Worm (Caenorhabditis elegans): ENCODE data around the gene rei-2.

rei-2 gene

DNA sequence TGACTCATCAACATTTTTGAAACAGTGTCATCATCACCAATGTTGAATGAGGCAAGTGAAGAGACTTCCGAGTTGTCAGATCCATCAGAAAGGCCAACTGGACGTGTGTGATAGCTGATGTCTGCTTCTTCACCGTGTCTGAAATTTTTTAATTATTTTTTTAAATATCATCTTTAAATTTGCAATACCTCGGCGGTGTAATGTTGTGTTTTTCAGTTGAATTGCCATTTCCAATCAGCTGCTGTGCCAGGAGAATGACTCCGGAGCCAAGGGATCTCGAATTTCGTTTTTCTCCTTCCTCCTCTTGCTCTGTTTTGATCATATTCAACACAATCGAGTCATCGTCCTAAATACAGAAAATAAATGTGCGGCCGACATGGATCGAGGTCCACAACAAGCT lies 2.9 kb downstream of the rei-2 start:
- TF ChIP-seq ceh-13 (GFP tag; optimal IDR thresholded peaks at IDR 0.05) (no peak), tra-4 (tag; optimal IDR thresholded peaks at IDR 0.05) (no peak), ceh-36 (tag; optimal IDR thresholded peaks at IDR 0.05) (no peak), ama-1 (optimal IDR thresholded peaks at IDR 0.05) (no peak), hnd-1 (tag; optimal IDR thresholded peaks at IDR 0.05) (no peak), F13C5.2 (tag; optimal IDR thresholded peaks at IDR 0.05) (no peak)

DNA sequence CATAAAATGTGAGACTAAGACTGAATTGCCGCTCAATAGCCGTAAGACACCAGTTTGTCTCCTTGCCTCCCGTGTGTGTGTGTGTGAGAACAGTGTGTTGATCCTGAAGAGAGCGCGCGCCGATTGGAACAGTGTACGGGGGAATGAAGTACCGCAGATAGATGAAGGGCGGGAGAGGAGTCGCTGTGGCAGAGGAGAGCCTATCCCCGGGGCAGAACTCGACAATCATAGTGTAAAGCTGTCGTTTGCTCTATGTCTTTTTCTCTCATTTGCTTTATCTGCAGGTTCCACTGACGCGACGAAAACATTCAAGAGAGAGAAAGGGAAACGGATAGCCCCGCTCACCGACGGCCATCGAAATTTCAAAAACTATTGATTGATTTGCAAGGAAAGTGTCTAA lies 6.0 kb downstream of the rei-2 start:
- TF ChIP-seq ceh-13 (GFP tag; optimal IDR thresholded peaks at IDR 0.05), result no peak
- TF ChIP-seq ama-1 (optimal IDR thresholded peaks at IDR 0.05), result no peak
- TF ChIP-seq aly-1 (tag; optimal IDR thresholded peaks at IDR 0.05), result peak; percentile 41
- TF ChIP-seq hmg-4 (GFP tag; optimal IDR thresholded peaks at IDR 0.05), result peak; percentile 62
- TF ChIP-seq flt-1 (GFP tag; IDR thresholded peaks at IDR 0.05), result no peak
- no peak for TF ChIP-seq ets-7 (tag; optimal IDR thresholded peaks at IDR 0.05)
- 0 out of 2 replicates have a peak, but pooled peaks have one; percentile 17 for TF ChIP-seq scrt-1 (GFP tag; IDR thresholded peaks at IDR 0.05)
- TF ChIP-seq pes-1 (GFP tag; IDR thresholded peaks at IDR 0.05), result no peak
- no peak for TF ChIP-seq hmbx-1 (tag; optimal IDR thresholded peaks at IDR 0.05)

DNA sequence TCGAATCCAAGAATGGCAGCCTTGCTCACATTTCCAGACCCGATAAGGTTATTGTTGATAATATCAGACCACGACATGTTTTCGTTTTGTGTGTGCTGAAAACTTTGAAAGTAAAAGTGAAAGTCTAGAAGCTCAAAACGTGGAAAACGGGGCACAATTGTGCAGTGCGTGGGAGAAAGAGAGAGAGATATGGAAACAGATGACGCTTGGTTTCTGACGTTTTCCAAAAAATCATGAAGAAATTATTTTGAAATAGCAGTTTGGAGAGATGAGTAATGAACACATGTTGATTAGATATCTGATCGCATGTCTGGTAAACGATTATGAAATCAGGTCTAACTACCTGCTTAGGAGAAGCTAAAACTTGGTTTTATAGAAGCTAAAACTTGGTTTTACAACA lies 7.4 kb downstream of the rei-2 start, which contains the start of gene pfn-3:
pfn-3 (minus strand) TSS at position 101 of the 400 bp plus-strand sequence.
- TF ChIP-seq aly-1 (tag; optimal IDR thresholded peaks at IDR 0.05), result no peak
- TF ChIP-seq B0310.2 (tag; optimal IDR thresholded peaks at IDR 0.05), result no peak
- no peak for TF ChIP-seq ama-1 (optimal IDR thresholded peaks at IDR 0.05)
- TF ChIP-seq F13C5.2 (tag; optimal IDR thresholded peaks at IDR 0.05), result no peak
- no peak for TF ChIP-seq scrt-1 (GFP tag; IDR thresholded peaks at IDR 0.05)
- no peak for TF ChIP-seq sea-1 (GFP tag; conservative IDR thresholded peaks at IDR 0.05)
- TF ChIP-seq tra-4 (tag; optimal IDR thresholded peaks at IDR 0.05), result no peak
- TF ChIP-seq flt-1 (GFP tag; IDR thresholded peaks at IDR 0.05), result no peak
- no peak for TF ChIP-seq hmbx-1 (tag; optimal IDR thresholded peaks at IDR 0.05)
- no peak for TF ChIP-seq ceh-36 (tag; optimal IDR thresholded peaks at IDR 0.05)
- TF ChIP-seq ets-7 (tag; optimal IDR thresholded peaks at IDR 0.05), result no peak
- no peak for TF ChIP-seq hnd-1 (tag; optimal IDR thresholded peaks at IDR 0.05)
- no peak for TF ChIP-seq tbx-11 (GFP tag; IDR thresholded peaks at IDR 0.05)
- no peak for TF ChIP-seq ceh-13 (GFP tag; optimal IDR thresholded peaks at IDR 0.05)
- TF ChIP-seq pes-1 (GFP tag; IDR thresholded peaks at IDR 0.05), result no peak
- TF ChIP-seq tbx-37 (GFP tag; conservative IDR thresholded peaks at IDR 0.05), result no peak
- no peak for TF ChIP-seq hmg-4 (GFP tag; optimal IDR thresholded peaks at IDR 0.05)

DNA sequence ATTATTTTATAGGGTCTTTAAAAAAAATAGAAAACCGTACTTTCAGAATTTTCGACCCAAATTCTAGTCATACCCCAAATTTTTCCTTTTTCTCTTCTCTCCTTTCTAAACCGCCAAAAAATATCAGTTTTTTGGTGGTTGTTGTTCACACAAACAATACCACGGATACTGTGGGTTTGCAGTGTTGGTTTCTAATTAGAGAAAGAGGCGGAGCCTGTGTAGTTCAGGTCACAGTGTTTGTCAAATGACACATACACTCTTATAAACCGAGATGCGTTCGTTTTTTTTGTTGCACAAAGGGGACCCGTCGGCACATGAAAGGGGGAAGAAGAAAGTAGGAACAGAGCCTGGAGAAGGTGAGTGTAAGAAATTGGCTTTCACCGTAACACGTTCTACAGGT lies 15.8 kb downstream of the rei-2 start, which contains the start of gene lim-6:
lim-6 (plus strand) TSS at position 301 of the 400 bp plus-strand sequence.
- no peak for TF ChIP-seq tra-4 (tag; optimal IDR thresholded peaks at IDR 0.05)
- no peak for TF ChIP-seq aly-1 (tag; optimal IDR thresholded peaks at IDR 0.05)
- TF ChIP-seq hmbx-1 (tag; optimal IDR thresholded peaks at IDR 0.05), result no peak
- no peak for TF ChIP-seq ama-1 (optimal IDR thresholded peaks at IDR 0.05)
- no peak for TF ChIP-seq ceh-13 (GFP tag; optimal IDR thresholded peaks at IDR 0.05)
- no peak for TF ChIP-seq scrt-1 (GFP tag; IDR thresholded peaks at IDR 0.05)
- TF ChIP-seq hmg-4 (GFP tag; optimal IDR thresholded peaks at IDR 0.05), result no peak
- no peak for TF ChIP-seq flt-1 (GFP tag; IDR thresholded peaks at IDR 0.05)
- no peak for TF ChIP-seq tbx-37 (GFP tag; conservative IDR thresholded peaks at IDR 0.05)
- TF ChIP-seq hnd-1 (tag; optimal IDR thresholded peaks at IDR 0.05), result no peak
- no peak for TF ChIP-seq ets-7 (tag; optimal IDR thresholded peaks at IDR 0.05)
- TF ChIP-seq F13C5.2 (tag; optimal IDR thresholded peaks at IDR 0.05), result no peak
- no peak for TF ChIP-seq sea-1 (GFP tag; conservative IDR thresholded peaks at IDR 0.05)
- no peak for TF ChIP-seq pes-1 (GFP tag; IDR thresholded peaks at IDR 0.05)
- no peak for TF ChIP-seq B0310.2 (tag; optimal IDR thresholded peaks at IDR 0.05)
- no peak for TF ChIP-seq ceh-36 (tag; optimal IDR thresholded peaks at IDR 0.05)

DNA sequence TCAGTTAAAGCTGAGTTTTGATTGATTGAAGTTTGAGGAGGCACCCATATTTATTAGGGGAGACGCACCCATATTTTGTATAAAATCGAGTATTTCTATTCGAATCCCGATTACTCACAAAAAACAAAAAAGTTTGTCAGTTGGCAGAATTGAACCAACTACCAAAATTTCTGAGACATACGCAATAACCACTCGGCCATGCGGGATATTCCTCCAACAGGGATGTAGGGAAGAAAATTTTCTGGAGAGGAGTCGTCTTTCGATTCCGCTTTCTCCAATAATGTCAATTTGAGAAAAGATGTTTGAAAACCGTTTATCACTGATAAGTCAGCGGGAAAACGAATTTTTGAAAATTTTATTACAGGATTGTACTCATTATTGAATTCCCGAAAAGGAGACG lies 17.4 kb downstream of the rei-2 start:
- TF ChIP-seq tbx-37 (GFP tag; conservative IDR thresholded peaks at IDR 0.05), result peak; percentile 48; the same call in 1 of the 2 replicates

- peak; percentile 78 for TF ChIP-seq ets-7 (tag; optimal IDR thresholded peaks at IDR 0.05)
- TF ChIP-seq flt-1 (GFP tag; IDR thresholded peaks at IDR 0.05), result no peak
These were observed 19.0 kb downstream of the rei-2 start, which contains the start of gene mksr-1 for ce11 chrX:1068986-1069385. mksr-1 (minus strand) TSS chrX:1069129.

ce11 chrX:1064064-1064463 lies 23.9 kb downstream of the rei-2 start:
- no peak for TF ChIP-seq tra-4 (tag; optimal IDR thresholded peaks at IDR 0.05)
- TF ChIP-seq tbx-37 (GFP tag; conservative IDR thresholded peaks at IDR 0.05), result no peak
- no peak for TF ChIP-seq hmbx-1 (tag; optimal IDR thresholded peaks at IDR 0.05)
- no peak for TF ChIP-seq tbx-11 (GFP tag; IDR thresholded peaks at IDR 0.05)
- no peak for TF ChIP-seq ets-7 (tag; optimal IDR thresholded peaks at IDR 0.05)
- no peak for TF ChIP-seq flt-1 (GFP tag; IDR thresholded peaks at IDR 0.05)
- TF ChIP-seq F13C5.2 (tag; optimal IDR thresholded peaks at IDR 0.05), result peak; percentile 45
- no peak for TF ChIP-seq ceh-36 (tag; optimal IDR thresholded peaks at IDR 0.05)
- TF ChIP-seq ama-1 (optimal IDR thresholded peaks at IDR 0.05), result no peak
- no peak for TF ChIP-seq B0310.2 (tag; optimal IDR thresholded peaks at IDR 0.05)
- TF ChIP-seq aly-1 (tag; optimal IDR thresholded peaks at IDR 0.05), result no peak
- peak; percentile 40 for TF ChIP-seq hmg-4 (GFP tag; optimal IDR thresholded peaks at IDR 0.05)

- TF ChIP-seq flt-1 (GFP tag; IDR thresholded peaks at IDR 0.05) (no peak), scrt-1 (GFP tag; IDR thresholded peaks at IDR 0.05) (0 out of 2 replicates have a peak, but pooled peaks have one; percentile 20)
These were observed 25.4 kb downstream of the rei-2 start, which contains the start of gene unc-1 for ce11 chrX:1062403-1063073. unc-1 (minus strand) TSS chrX:1062453.

Data from whole organism, early embryonic.